Worm (Caenorhabditis elegans): ENCODE data around the gene hpo-34.

hpo-34 gene

ce11 chrX:11469600-11469999 lies 49.3 kb downstream of the hpo-34 start:
- no peak for TF ChIP-seq madf-10 (tag; optimal IDR thresholded peaks at IDR 0.05)
- TF ChIP-seq F52B5.7 (tag; optimal IDR thresholded peaks at IDR 0.05), result no peak
- no peak for TF ChIP-seq cebp-1 (GFP tag; IDR thresholded peaks at IDR 0.05)
- TF ChIP-seq cebp-1 (tag; optimal IDR thresholded peaks at IDR 0.05), result peak; percentile 64
- peak; percentile 63 for TF ChIP-seq nhr-80 (tag; optimal IDR thresholded peaks at IDR 0.05)
- no peak for TF ChIP-seq snpc-3.4 (tag; optimal IDR thresholded peaks at IDR 0.05)
- TF ChIP-seq K12H6.12 (tag; optimal IDR thresholded peaks at IDR 0.05), result peak; percentile 54
- no peak for TF ChIP-seq hlh-12 (tag; optimal IDR thresholded peaks at IDR 0.05)
- peak; percentile 8; the same call in 1 of the 2 replicates for TF ChIP-seq egrh-3 (GFP tag; IDR thresholded peaks at IDR 0.05)
- no peak for TF ChIP-seq madf-6 (GFP tag; IDR thresholded peaks at IDR 0.05)
- TF ChIP-seq Y95B8A.8 (GFP tag; IDR thresholded peaks at IDR 0.05), result no peak
- TF ChIP-seq Y53F4B.3 (GFP tag; IDR thresholded peaks at IDR 0.05), result no peak
- TF ChIP-seq pbrm-1 (GFP tag; IDR thresholded peaks at IDR 0.05), result no peak
- TF ChIP-seq rcor-1 (GFP tag; IDR thresholded peaks at IDR 0.05), result no peak
- TF ChIP-seq ekl-4 (GFP tag; IDR thresholded peaks at IDR 0.05), result no peak
- TF ChIP-seq ceh-27 (GFP tag; optimal IDR thresholded peaks at IDR 0.05), result peak; percentile 40
- no peak for TF ChIP-seq ztf-22 (GFP tag; optimal IDR thresholded peaks at IDR 0.05)
- no peak for TF ChIP-seq attf-3 (GFP tag; conservative IDR thresholded peaks at IDR 0.05)
- TF ChIP-seq let-526 (GFP tag; IDR thresholded peaks at IDR 0.05), result no peak
- TF ChIP-seq tbx-9 (tag; optimal IDR thresholded peaks at IDR 0.05; ENCODE audit: borderline replicate concordance), result no peak
- no peak for TF ChIP-seq ama-1 (optimal IDR thresholded peaks at IDR 0.05)
- no peak for TF ChIP-seq ama-1 (GFP tag; optimal IDR thresholded peaks at IDR 0.05)
- peak; percentile 27; the same call in 1 of the 2 replicates for TF ChIP-seq hmg-1.2 (GFP tag; IDR thresholded peaks at IDR 0.05)
- TF ChIP-seq attf-5 (GFP tag; optimal IDR thresholded peaks at IDR 0.05), result peak; percentile 27
- no peak for TF ChIP-seq F39B2.1 (GFP tag; IDR thresholded peaks at IDR 0.05)
- peak; percentile 75; the same call in 1 of the 2 replicates for TF ChIP-seq lir-1 (GFP tag; conservative IDR thresholded peaks at IDR 0.05)
- peak; percentile 45 for TF ChIP-seq chd-7 (tag; optimal IDR thresholded peaks at IDR 0.05)
- TF ChIP-seq him-1 (tag; optimal IDR thresholded peaks at IDR 0.05), result no peak
- no peak for TF ChIP-seq lin-40 (tag; optimal IDR thresholded peaks at IDR 0.05)
- TF ChIP-seq ztf-26 (tag; optimal IDR thresholded peaks at IDR 0.05), result no peak
- TF ChIP-seq F22D6.2 (tag; optimal IDR thresholded peaks at IDR 0.05), result no peak
- no peak for TF ChIP-seq sptf-2 (GFP tag; optimal IDR thresholded peaks at IDR 0.05)
- no peak for TF ChIP-seq snpc-1.1 (tag; optimal IDR thresholded peaks at IDR 0.05; ENCODE audit: insufficient read depth)
- TF ChIP-seq lsy-27 (tag; optimal IDR thresholded peaks at IDR 0.05; ENCODE audit: borderline replicate concordance, insufficient read depth), result no peak
- TF ChIP-seq ztf-3 (GFP tag; optimal IDR thresholded peaks at IDR 0.05), result no peak
- no peak for TF ChIP-seq bed-2 (GFP tag; IDR thresholded peaks at IDR 0.05)
- no peak for TF ChIP-seq rpc-1 (optimal IDR thresholded peaks at IDR 0.05)
- TF ChIP-seq rpc-1 (tag; optimal IDR thresholded peaks at IDR 0.05), result no peak
- no peak for TF ChIP-seq Y56A3A.18 (GFP tag; IDR thresholded peaks at IDR 0.05)
- TF ChIP-seq lsl-1 (GFP tag; optimal IDR thresholded peaks at IDR 0.05), result no peak
- no peak for TF ChIP-seq F55B11.4 (tag; optimal IDR thresholded peaks at IDR 0.05; ENCODE audit: borderline replicate concordance, insufficient read depth)
- TF ChIP-seq F23B12.7 (tag; optimal IDR thresholded peaks at IDR 0.05; ENCODE audit: insufficient read depth), result no peak
- TF ChIP-seq athp-1 (tag; optimal IDR thresholded peaks at IDR 0.05), result no peak

Measured in whole organism, young adult.